Fruit fly (Drosophila melanogaster): ENCODE results near the gene CG8565.

The CG8565 gene

DNA sequence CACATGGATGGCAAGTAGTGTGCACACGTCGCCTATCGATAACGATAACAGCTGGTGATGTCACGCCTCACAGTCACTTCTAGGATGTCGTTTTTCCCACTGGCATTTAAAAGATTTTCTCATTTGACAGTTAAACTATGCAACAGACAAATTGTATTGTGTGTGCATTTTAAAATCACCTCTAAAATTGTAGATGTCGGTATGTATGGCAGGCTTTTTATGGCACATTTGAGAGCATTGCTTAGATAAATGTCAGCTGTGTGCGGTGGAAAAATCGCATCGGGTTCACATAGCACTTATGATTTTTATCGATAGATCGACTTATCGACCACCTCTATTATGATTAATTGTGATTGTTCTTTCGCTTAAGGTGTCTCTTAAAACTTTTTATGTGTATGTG is 6.5 kb downstream of the CG8565 start, which contains the start of the genes ArgRS and CG8578 (continued):
- TF ChIP-seq MTF-1 (GFP tag; optimal IDR thresholded peaks at IDR 0.05; ENCODE audit: borderline replicate concordance) (no peak), Nf-YA (GFP tag; IDR thresholded peaks at IDR 0.05) (no peak), CG15011 (GFP tag; optimal IDR thresholded peaks at IDR 0.05) (no peak), sqz (GFP tag; optimal IDR thresholded peaks at IDR 0.05) (no peak), CG4854 (GFP tag; optimal IDR thresholded peaks at IDR 0.05) (no peak), CG17829 (tag; optimal IDR thresholded peaks at IDR 0.05) (peak; percentile 74), Jarid2 (GFP tag; optimal IDR thresholded peaks at IDR 0.05) (no peak), wdn (GFP tag; IDR thresholded peaks at IDR 0.05) (0 out of 2 replicates have a peak, but pooled peaks have one; percentile 26), Hr51 (GFP tag; optimal IDR thresholded peaks at IDR 0.05) (peak in 1 of 2 experiments; percentile 18), Atf-2 (GFP tag; optimal IDR thresholded peaks at IDR 0.05) (peak; percentile 6), Sin3A (optimal IDR thresholded peaks at IDR 0.05) (peak; percentile 96), gem (tag; optimal IDR thresholded peaks at IDR 0.05) (peak; percentile 53), CG4730 (GFP tag; IDR thresholded peaks at IDR 0.05) (no peak), mam (GFP tag; optimal IDR thresholded peaks at IDR 0.05) (peak; percentile 91), bigmax (GFP tag; optimal IDR thresholded peaks at IDR 0.05) (no peak), Vsx1 (GFP tag; optimal IDR thresholded peaks at IDR 0.05) (no peak), Rfx (GFP tag; IDR thresholded peaks at IDR 0.05) (peak; percentile 83), CG30403 (GFP tag; optimal IDR thresholded peaks at IDR 0.05) (peak; percentile 46), CG7987 (GFP tag; optimal IDR thresholded peaks at IDR 0.05) (no peak), CG32767 (GFP tag; IDR thresholded peaks at IDR 0.05) (no peak), crol (GFP tag; IDR thresholded peaks at IDR 0.05) (no peak), zf30C (GFP tag; optimal IDR thresholded peaks at IDR 0.05) (no peak), lov (optimal IDR thresholded peaks at IDR 0.05) (no peak), lov (GFP tag; IDR thresholded peaks at IDR 0.05) (no peak; the same call in 2 of the 3 replicates), Kr (GFP tag; optimal IDR thresholded peaks at IDR 0.05) (no peak), Hr78 (GFP tag; optimal IDR thresholded peaks at IDR 0.05) (no peak), Meics (GFP tag; optimal IDR thresholded peaks at IDR 0.05) (no peak), CG6765 (GFP tag; optimal IDR thresholded peaks at IDR 0.05) (no peak), Rx (GFP tag; IDR thresholded peaks at IDR 0.05) (no peak), salm (tag; optimal IDR thresholded peaks at IDR 0.05) (no peak), CG15269 (tag; optimal IDR thresholded peaks at IDR 0.05) (no peak), Poxn (GFP tag; IDR thresholded peaks at IDR 0.05) (no peak), chif (GFP tag; optimal IDR thresholded peaks at IDR 0.05) (peak in 1 of 2 experiments; percentile 26), corto (GFP tag; optimal IDR thresholded peaks at IDR 0.05) (no peak), CG11560 (tag; IDR thresholded peaks at IDR 0.05) (no peak), HLH54F (GFP tag; optimal IDR thresholded peaks at IDR 0.05) (peak; percentile 57), lola (GFP tag; optimal IDR thresholded peaks at IDR 0.05) (peak in 1 of 3 experiments; percentile 26), CG17802 (tag; optimal IDR thresholded peaks at IDR 0.05) (peak; percentile 78), CG4707 (GFP tag; optimal IDR thresholded peaks at IDR 0.05) (no peak), CG4617 (GFP tag; optimal IDR thresholded peaks at IDR 0.05; ENCODE audit: borderline replicate concordance) (peak; percentile 26), CG8924 (tag; optimal IDR thresholded peaks at IDR 0.05) (peak; percentile 60), CG10462 (GFP tag; optimal IDR thresholded peaks at IDR 0.05) (no peak), grn (GFP tag; optimal IDR thresholded peaks at IDR 0.05) (no peak), Hsf (GFP tag; optimal IDR thresholded peaks at IDR 0.05) (peak; percentile 37), CG11723 (GFP tag; optimal IDR thresholded peaks at IDR 0.05) (no peak), trem (tag; optimal IDR thresholded peaks at IDR 0.05) (peak; percentile 40), CG1233 (GFP tag; optimal IDR thresholded peaks at IDR 0.05) (peak; percentile 71), inv (GFP tag; IDR thresholded peaks at IDR 0.05; ENCODE audit: partially characterized antibody) (peak; percentile 85), Xrp1 (GFP tag; IDR thresholded peaks at IDR 0.05) (peak; percentile 51; the same call in 1 of the 2 replicates), pita (GFP tag; optimal IDR thresholded peaks at IDR 0.05) (no peak), hth (optimal IDR thresholded peaks at IDR 0.05) (no peak)

All from whole organism, embryonic.